Fruit fly (Drosophila melanogaster): ENCODE measurements around the gene CG31371.

Gene CG31371

dm6 chr3R:30534444-30534843 is 31.1 kb upstream of the CG31371 start:
- TF ChIP-seq foxo (GFP tag; optimal IDR thresholded peaks at IDR 0.05) (no peak), Rel (GFP tag; optimal IDR thresholded peaks at IDR 0.05) (no peak), Rel (tag; optimal IDR thresholded peaks at IDR 0.05) (peak; percentile 28), h (GFP tag; optimal IDR thresholded peaks at IDR 0.05) (no peak), dsf (GFP tag; optimal IDR thresholded peaks at IDR 0.05; ENCODE audit: borderline replicate concordance) (no peak), pan (optimal IDR thresholded peaks at IDR 0.05) (no peak), tai (GFP tag; optimal IDR thresholded peaks at IDR 0.05) (no peak)

- TF ChIP-seq fru (GFP tag; optimal IDR thresholded peaks at IDR 0.05) (peak; percentile 10), br (GFP tag; optimal IDR thresholded peaks at IDR 0.05) (peak; percentile 5), Dif (GFP tag; optimal IDR thresholded peaks at IDR 0.05; ENCODE audit: partially characterized antibody) (peak; percentile 56), Jra (GFP tag; optimal IDR thresholded peaks at IDR 0.05) (no peak), brk (GFP tag; optimal IDR thresholded peaks at IDR 0.05) (no peak), HLH106 (tag; optimal IDR thresholded peaks at IDR 0.05) (peak; percentile 28), foxo (GFP tag; optimal IDR thresholded peaks at IDR 0.05) (peak in 1 of 2 experiments; percentile 17), h (GFP tag; optimal IDR thresholded peaks at IDR 0.05) (peak; percentile 55), dl (GFP tag; optimal IDR thresholded peaks at IDR 0.05; ENCODE audit: insufficient read depth in 1 of 2, partially characterized antibody in 2 of 2) (peak in 1 of 2 experiments; percentile 38), OdsH (GFP tag; optimal IDR thresholded peaks at IDR 0.05) (peak; percentile 4), GATAd (GFP tag; optimal IDR thresholded peaks at IDR 0.05) (no peak), ey (GFP tag; optimal IDR thresholded peaks at IDR 0.05) (peak; percentile 24), Hr78 (GFP tag; optimal IDR thresholded peaks at IDR 0.05) (no peak)
Measured at dm6 chr3R:30531989-30532653, 28.8 kb upstream of the CG31371 start, which contains the start of gene tmod. Gene tmod, plus strand, starts transcription at chr3R:30532607.

- TF ChIP-seq dmrt93B (GFP tag; optimal IDR thresholded peaks at IDR 0.05) (no peak), Hr78 (GFP tag; optimal IDR thresholded peaks at IDR 0.05) (no peak)
Measured at dm6 chr3R:30531129-30531708, 27.9 kb upstream of the CG31371 start.

dm6 chr3R:30529570-30529969 is 26.3 kb upstream of the CG31371 start:
- TF ChIP-seq Hr78 (GFP tag; optimal IDR thresholded peaks at IDR 0.05), result no peak
- no peak for TF ChIP-seq br (GFP tag; optimal IDR thresholded peaks at IDR 0.05)
- TF ChIP-seq woc (GFP tag; optimal IDR thresholded peaks at IDR 0.05), result no peak
- no peak for TF ChIP-seq Dif (GFP tag; optimal IDR thresholded peaks at IDR 0.05; ENCODE audit: partially characterized antibody)
- TF ChIP-seq OdsH (GFP tag; optimal IDR thresholded peaks at IDR 0.05), result no peak
- TF ChIP-seq Hr83 (GFP tag; optimal IDR thresholded peaks at IDR 0.05; ENCODE audit: poor library complexity, severe bottlenecking), result no peak
- no peak for TF ChIP-seq foxo (GFP tag; optimal IDR thresholded peaks at IDR 0.05)
- no peak for TF ChIP-seq GATAd (GFP tag; optimal IDR thresholded peaks at IDR 0.05)
- no peak for TF ChIP-seq rgr (GFP tag; optimal IDR thresholded peaks at IDR 0.05)
- no peak for TF ChIP-seq HLH106 (tag; optimal IDR thresholded peaks at IDR 0.05)
- no peak for TF ChIP-seq sage (GFP tag; optimal IDR thresholded peaks at IDR 0.05)
- TF ChIP-seq CG32264 (GFP tag; optimal IDR thresholded peaks at IDR 0.05), result no peak
- TF ChIP-seq CG9705 (GFP tag; optimal IDR thresholded peaks at IDR 0.05), result no peak
- no peak for TF ChIP-seq dl (GFP tag; optimal IDR thresholded peaks at IDR 0.05; ENCODE audit: insufficient read depth in 1 of 2, partially characterized antibody in 2 of 2)
- TF ChIP-seq Abd-B (GFP tag; optimal IDR thresholded peaks at IDR 0.05), result no peak
- TF ChIP-seq ey (GFP tag; optimal IDR thresholded peaks at IDR 0.05), result no peak
- TF ChIP-seq Mio (GFP tag; optimal IDR thresholded peaks at IDR 0.05), result no peak
- TF ChIP-seq Jra (GFP tag; optimal IDR thresholded peaks at IDR 0.05), result no peak
- TF ChIP-seq tai (GFP tag; optimal IDR thresholded peaks at IDR 0.05), result no peak

DNA sequence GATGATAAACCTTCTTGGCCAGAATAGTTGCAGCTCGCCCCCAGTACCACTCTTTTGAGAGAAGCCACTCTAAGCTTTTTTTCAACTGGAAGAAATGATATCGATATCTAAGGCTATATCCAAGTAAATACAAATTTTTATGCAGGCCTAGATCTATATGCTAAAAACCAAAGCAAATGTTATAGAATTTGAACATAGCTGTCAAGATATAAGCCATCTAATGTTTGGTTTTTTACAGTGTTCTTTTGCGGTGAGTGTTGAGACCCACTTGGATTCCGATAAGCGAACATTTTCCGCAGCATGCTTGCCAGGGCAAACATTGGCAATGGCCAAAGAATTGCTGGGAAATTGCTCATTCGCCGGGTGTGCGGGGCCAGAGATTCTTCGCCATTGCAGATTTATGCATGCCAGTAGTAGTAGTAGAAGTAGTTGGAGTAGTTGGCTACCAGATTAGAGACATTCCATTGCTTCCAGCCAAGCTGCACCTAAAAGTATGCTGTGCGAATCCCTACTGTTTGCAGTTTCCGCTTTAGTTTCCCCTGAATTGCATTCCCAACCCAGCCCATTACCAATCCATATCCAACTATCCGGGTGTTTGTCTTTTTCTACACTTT is 25.5 kb upstream of the CG31371 start:
- TF ChIP-seq rgr (GFP tag; optimal IDR thresholded peaks at IDR 0.05) (no peak), Sp1 (GFP tag; optimal IDR thresholded peaks at IDR 0.05) (no peak), usp (GFP tag; optimal IDR thresholded peaks at IDR 0.05) (no peak), Hnf4 (GFP tag; optimal IDR thresholded peaks at IDR 0.05) (no peak), foxo (GFP tag; optimal IDR thresholded peaks at IDR 0.05) (no peak), CG32264 (GFP tag; optimal IDR thresholded peaks at IDR 0.05) (no peak), Jra (GFP tag; optimal IDR thresholded peaks at IDR 0.05) (no peak), lola (GFP tag; optimal IDR thresholded peaks at IDR 0.05) (peak; percentile 85), Dif (GFP tag; optimal IDR thresholded peaks at IDR 0.05; ENCODE audit: partially characterized antibody) (no peak), Mio (GFP tag; optimal IDR thresholded peaks at IDR 0.05) (no peak), sage (GFP tag; optimal IDR thresholded peaks at IDR 0.05) (no peak), pan (optimal IDR thresholded peaks at IDR 0.05) (no peak), fru (GFP tag; optimal IDR thresholded peaks at IDR 0.05) (no peak), CG9705 (GFP tag; optimal IDR thresholded peaks at IDR 0.05) (no peak), GATAd (GFP tag; optimal IDR thresholded peaks at IDR 0.05) (no peak), Hr83 (GFP tag; optimal IDR thresholded peaks at IDR 0.05; ENCODE audit: poor library complexity, severe bottlenecking) (no peak), tai (GFP tag; optimal IDR thresholded peaks at IDR 0.05) (no peak), HLH106 (tag; optimal IDR thresholded peaks at IDR 0.05) (no peak), Vsx2 (GFP tag; optimal IDR thresholded peaks at IDR 0.05; ENCODE audit: partially characterized antibody) (no peak), Abd-B (GFP tag; optimal IDR thresholded peaks at IDR 0.05) (peak; percentile 36), Dfd (GFP tag; optimal IDR thresholded peaks at IDR 0.05) (no peak), N (GFP tag; optimal IDR thresholded peaks at IDR 0.05) (peak; percentile 67), Myc (optimal IDR thresholded peaks at IDR 0.05) (peak; percentile 23), sv (GFP tag; optimal IDR thresholded peaks at IDR 0.05) (no peak)
